Worm (Caenorhabditis elegans) whole organism, L2 larva: ENCODE results near the gene coh-3.

Source experiments
- C34F6.9 ChIP-seq: fragments of 150-350 bp; optimal IDR thresholded peaks from 2 replicates; lab custom pipeline; 2014; ENCODE audit warnings: missing biosample characterization, missing genetic modification characterization
- elt-1 ChIP-seq: fragments of 150-350 bp; optimal IDR thresholded peaks from 2 replicates; lab custom pipeline; 2014; ENCODE audit warnings: missing biosample characterization, missing genetic modification characterization
- fos-1 ChIP-seq: fragments of 150-350 bp; optimal IDR thresholded peaks from 2 replicates; lab custom pipeline; 2014; ENCODE audit warnings: missing biosample characterization, missing genetic modification characterization
- nhr-11 ChIP-seq: fragments of 150-350 bp; optimal IDR thresholded peaks from 2 replicates; lab custom pipeline; 2014; ENCODE audit warnings: missing biosample characterization, missing genetic modification characterization
- nhr-12 ChIP-seq: fragments of 150-350 bp; optimal IDR thresholded peaks from 2 replicates; lab custom pipeline; 2014; ENCODE audit warnings: missing biosample characterization, missing genetic modification characterization
- nhr-23 ChIP-seq: fragments of 150-350 bp; optimal IDR thresholded peaks from 2 replicates; lab custom pipeline; 2014; ENCODE audit warnings: missing biosample characterization, missing genetic modification reagents, missing genetic modification characterization
- nhr-6 ChIP-seq: fragments of 150-350 bp; optimal IDR thresholded peaks from 2 replicates; lab custom pipeline; 2014; ENCODE audit warnings: missing biosample characterization, missing genetic modification characterization
- sem-4 ChIP-seq: fragments of 150-350 bp; optimal IDR thresholded peaks from 2 replicates; lab custom pipeline; 2014; ENCODE audit warnings: missing biosample characterization, missing genetic modification reagents, missing genetic modification characterization
- snpc-4 ChIP-seq: fragments of 150-350 bp; optimal IDR thresholded peaks from 2 replicates; lab custom pipeline; 2014; ENCODE audit warnings: missing biosample characterization, missing genetic modification characterization
- ztf-1 ChIP-seq: fragments of 200-800 bp; sonication (Bioruptor generic); conservative IDR thresholded peaks from 2 replicates; pipeline ENCODE4 v1.3.6; 2022; ENCODE audit warnings: missing genetic modification characterization, missing compliant biosample characterization

DNA sequence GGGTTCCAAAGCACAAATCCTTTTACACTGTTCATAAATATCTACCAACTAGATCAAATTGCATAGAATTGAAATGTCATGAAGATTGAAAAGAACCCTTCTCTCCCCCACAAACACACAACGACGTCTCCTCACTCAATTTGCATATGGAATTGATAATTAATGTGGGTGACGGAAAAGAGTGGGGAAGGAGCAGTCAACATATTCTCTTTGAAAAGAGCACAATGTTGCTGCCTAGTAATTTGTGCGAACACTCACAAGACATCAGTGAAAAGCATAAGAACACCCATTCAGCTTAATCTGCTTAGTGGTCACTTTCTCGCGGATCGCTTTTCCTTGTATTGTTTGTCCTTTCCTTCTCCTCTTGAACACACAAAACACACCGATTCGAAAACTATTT, 39.2 kb downstream of the coh-3 start:
- no peak for TF ChIP-seq nhr-6 (tag; lab: Kevin White, UChicago)
- TF ChIP-seq C34F6.9 (tag; lab: Kevin White, UChicago) = no peak
- no peak for TF ChIP-seq snpc-4 (tag; lab: Kevin White, UChicago)
- no peak for TF ChIP-seq elt-1 (tag; lab: Kevin White, UChicago)
- no peak for TF ChIP-seq nhr-12 (tag; lab: Kevin White, UChicago)
- no peak for TF ChIP-seq fos-1
- no peak for TF ChIP-seq ztf-1 (GFP tag; lab: Robert Waterston, UW)
- no peak for TF ChIP-seq sem-4
- no peak for TF ChIP-seq nhr-23
- no peak for TF ChIP-seq nhr-11
